Fruit fly (Drosophila melanogaster) whole organism, embryonic: ENCODE data around the gene CheB93b.

ENCODE experiments used
- Antp ChIP-seq: fragments of 200-800 bp; sonication (Bioruptor generic); optimal IDR thresholded peaks from 3 replicates; lab custom pipeline; 2016; ENCODE audit warnings: missing biosample characterization, missing genetic modification characterization
- B-H1 ChIP-seq: fragments of 200-800 bp; sonication (Bioruptor generic); IDR thresholded peaks from 3 replicates; pipeline ENCODE4 v1.3.6; 2022; ENCODE audit warnings: missing biosample characterization, missing genetic modification characterization
- BEAF-32 ChIP-seq: fragments of 200-800 bp; sonication (Bioruptor generic); optimal IDR thresholded peaks from 3 replicates; lab custom pipeline; 2017; ENCODE audit warnings: missing biosample characterization, missing genetic modification characterization, mild to moderate bottlenecking, moderate library complexity, missing genetic modification reagents
- CG1024 ChIP-seq: fragments of 200-800 bp; sonication (Bioruptor generic); IDR thresholded peaks from 2 replicates; pipeline ENCODE4 v1.3.6; 2022; ENCODE audit warnings: missing biosample characterization, missing genetic modification characterization
- CG10267 ChIP-seq: fragments of 200-800 bp; sonication (Bioruptor generic); optimal IDR thresholded peaks from 2 replicates; lab custom pipeline; 2018; ENCODE audit warnings: missing biosample characterization, mild to moderate bottlenecking, missing genetic modification characterization, moderate library complexity
- CG10321 ChIP-seq: fragments of 200-800 bp; sonication (Bioruptor generic); IDR thresholded peaks from 2 replicates; pipeline ENCODE4 v1.3.6; 2022; ENCODE audit warnings: missing biosample characterization, missing genetic modification characterization
- CG10565 ChIP-seq: fragments of 200-800 bp; sonication (Bioruptor generic); optimal IDR thresholded peaks from 3 replicates; lab custom pipeline; 2016; ENCODE audit warnings: missing biosample characterization, mild to moderate bottlenecking, missing genetic modification characterization
- CG14441 ChIP-seq: fragments of 200-800 bp; sonication (Bioruptor generic); IDR thresholded peaks from 2 replicates; pipeline ENCODE4 v1.3.6; 2022; ENCODE audit warnings: missing biosample characterization, missing genetic modification characterization
- CG1602 ChIP-seq: fragments of 200-800 bp; sonication (Bioruptor generic); optimal IDR thresholded peaks from 3 replicates; lab custom pipeline; 2016; ENCODE audit warnings: missing biosample characterization, missing genetic modification characterization
- CG1647 ChIP-seq: fragments of 200-800 bp; sonication (Bioruptor generic); optimal IDR thresholded peaks from 3 replicates; lab custom pipeline; 2016; ENCODE audit warnings: missing biosample characterization, missing genetic modification characterization
- CG17328 ChIP-seq: fragments of 200-800 bp; sonication (Bioruptor generic); IDR thresholded peaks from 2 replicates; pipeline ENCODE4 v1.3.6; 2022; ENCODE audit warnings: missing biosample characterization, missing genetic modification characterization
- CG17359 ChIP-seq: fragments of 200-800 bp; sonication (Bioruptor generic); optimal IDR thresholded peaks from 3 replicates; lab custom pipeline; 2018; ENCODE audit warnings: missing biosample characterization, mild to moderate bottlenecking, missing genetic modification characterization, moderate library complexity
- CG18619 ChIP-seq: fragments of 200-800 bp; sonication (Bioruptor generic); optimal IDR thresholded peaks from 3 replicates; lab custom pipeline; 2017; ENCODE audit warnings: missing biosample characterization, mild to moderate bottlenecking, missing genetic modification characterization
- CG2120 ChIP-seq: fragments of 200-800 bp; sonication (Bioruptor generic); optimal IDR thresholded peaks from 3 replicates; lab custom pipeline; 2016; ENCODE audit warnings: missing biosample characterization, missing genetic modification characterization
- CG2889 ChIP-seq: fragments of 200-800 bp; sonication (Bioruptor generic); IDR thresholded peaks from 3 replicates; pipeline ENCODE4 v1.3.6; 2022; ENCODE audit warnings: missing biosample characterization, missing genetic modification characterization
- CG32767 ChIP-seq: fragments of 200-800 bp; sonication (Bioruptor generic); IDR thresholded peaks from 2 replicates; pipeline ENCODE4 v1.3.6; 2022; ENCODE audit warnings: missing biosample characterization, missing genetic modification characterization
- CG32772 ChIP-seq: fragments of 200-800 bp; sonication (Bioruptor generic); IDR thresholded peaks from 2 replicates; pipeline ENCODE4 v1.3.6; 2022; ENCODE audit warnings: missing biosample characterization, missing genetic modification characterization
- CG3838 ChIP-seq: fragments of 200-800 bp; sonication (Bioruptor generic); optimal IDR thresholded peaks from 3 replicates; lab custom pipeline; 2016; ENCODE audit warnings: missing biosample characterization, missing genetic modification characterization
- CG4282 ChIP-seq: fragments of 200-800 bp; sonication (Bioruptor generic); optimal IDR thresholded peaks from 2 replicates; lab custom pipeline; 2016; ENCODE audit warnings: missing biosample characterization, missing genetic modification characterization
- CG6254 ChIP-seq: fragments of 200-800 bp; sonication (Bioruptor generic); optimal IDR thresholded peaks from 3 replicates; lab custom pipeline; 2017; ENCODE audit warnings: mild to moderate bottlenecking, missing biosample characterization, missing genetic modification reagents, missing genetic modification characterization
- CG8290 ChIP-seq, 3 experiments: fragments of 200-800 bp; sonication (Bioruptor generic); optimal IDR thresholded peaks; 2 replicates each; lab custom pipeline; 2016 to 2019; ENCODE audit warnings: missing biosample characterization in 3 of 3, missing genetic modification characterization in 3 of 3, mild to moderate bottlenecking in 2 of 3, moderate library complexity in 1 of 3
- CG9727 ChIP-seq: fragments of 200-800 bp; sonication (Bioruptor generic); optimal IDR thresholded peaks from 3 replicates; lab custom pipeline; 2017; ENCODE audit warnings: missing biosample characterization, mild to moderate bottlenecking, missing genetic modification characterization
- CG9797 ChIP-seq: fragments of 200-800 bp; sonication (Bioruptor generic); optimal IDR thresholded peaks from 3 replicates; lab custom pipeline; 2018; ENCODE audit warnings: missing biosample characterization, mild to moderate bottlenecking, missing genetic modification characterization
- CTCF ChIP-seq: fragments of 200-800 bp; sonication (Bioruptor generic); optimal IDR thresholded peaks from 2 replicates; lab custom pipeline; 2017; ENCODE audit warnings: missing biosample characterization, mild to moderate bottlenecking, missing genetic modification characterization, moderate library complexity
- CrebB ChIP-seq: fragments of 200-800 bp; sonication (Bioruptor generic); optimal IDR thresholded peaks from 3 replicates; lab custom pipeline; 2018; ENCODE audit warnings: missing biosample characterization, mild to moderate bottlenecking, missing genetic modification characterization
- Dfd ChIP-seq, 2 experiments: fragments of >200 bp; optimal IDR thresholded peaks; 2 replicates each; lab custom pipeline; 2017; ENCODE audit warnings: missing biosample characterization in 2 of 2, missing genetic modification characterization in 2 of 2
- Dll ChIP-seq: fragments of 200-800 bp; sonication (Bioruptor generic); IDR thresholded peaks from 4 replicates; pipeline ENCODE4 v1.3.6; 2022; ENCODE audit warnings: missing biosample characterization, missing genetic modification characterization; ENCODE audit not compliant: partially characterized antibody
- Ets65A ChIP-seq: fragments of 200-800 bp; sonication (Bioruptor generic); peaks from one replicate; lab custom pipeline; 2016; ENCODE audit warnings: missing biosample characterization, missing genetic modification characterization
- Hand ChIP-seq: fragments of 200-800 bp; sonication (Bioruptor generic); optimal IDR thresholded peaks from 2 replicates; lab custom pipeline; 2017; ENCODE audit warnings: mild to moderate bottlenecking, missing biosample characterization, missing genetic modification reagents, missing genetic modification characterization
- Hmr ChIP-seq: fragments of 200-800 bp; sonication (Bioruptor generic); optimal IDR thresholded peaks from 3 replicates; lab custom pipeline; 2017; ENCODE audit warnings: mild to moderate bottlenecking, missing biosample characterization, missing genetic modification reagents, missing genetic modification characterization
- Kr ChIP-seq: fragments of 200-800 bp; sonication (Bioruptor generic); optimal IDR thresholded peaks from 2 replicates; lab custom pipeline; 2017; ENCODE audit warnings: missing biosample characterization, mild to moderate bottlenecking, missing genetic modification characterization
- Med ChIP-seq: fragments of 200-800 bp; sonication (Bioruptor generic); peaks from one replicate; lab custom pipeline; 2016; ENCODE audit warnings: missing biosample characterization, missing genetic modification characterization, mild to moderate bottlenecking, inconsistent platforms, moderate library complexity
- Mes4 ChIP-seq: fragments of 200-800 bp; sonication (Bioruptor generic); optimal IDR thresholded peaks from 2 replicates; lab custom pipeline; 2016; ENCODE audit warnings: missing biosample characterization, missing genetic modification characterization
- Ravus ChIP-seq: fragments of 200-800 bp; sonication (Bioruptor generic); IDR thresholded peaks from 2 replicates; pipeline ENCODE4 v1.3.6; 2022; ENCODE audit warnings: missing biosample characterization, missing genetic modification characterization
- Stat92E ChIP-seq, 3 experiments: fragments of >200 bp in 2 of 3; fragments of 200-800 bp in 1 of 3; sonication (Bioruptor generic) in 1 of 3; optimal IDR thresholded peaks; 2 replicates each; lab custom pipeline; 2017 to 2019; ENCODE audit warnings: missing biosample characterization in 3 of 3, missing genetic modification characterization in 3 of 3, mild to moderate bottlenecking in 1 of 3, moderate library complexity in 1 of 3
- bowl ChIP-seq: fragments of 200-800 bp; sonication (Bioruptor generic); IDR thresholded peaks from 2 replicates; pipeline ENCODE4 v1.3.6; 2022; ENCODE audit warnings: missing biosample characterization, missing genetic modification characterization
- cas ChIP-seq: fragments of 200-800 bp; sonication (Bioruptor generic); IDR thresholded peaks from 2 replicates; pipeline ENCODE4 v1.3.6; 2022; ENCODE audit warnings: missing biosample characterization, missing genetic modification characterization
- chif ChIP-seq, 2 experiments: fragments of 200-800 bp; sonication (Bioruptor generic); optimal IDR thresholded peaks; 3 replicates each; lab custom pipeline; 2016; ENCODE audit warnings: missing biosample characterization in 2 of 2, missing genetic modification characterization in 2 of 2
- cwo ChIP-seq: fragments of 200-800 bp; sonication (Bioruptor generic); optimal IDR thresholded peaks from 3 replicates; lab custom pipeline; 2017; ENCODE audit warnings: missing biosample characterization, missing genetic modification characterization, mild to moderate bottlenecking, moderate library complexity, missing genetic modification reagents
- dati ChIP-seq: fragments of 200-800 bp; sonication (Bioruptor generic); IDR thresholded peaks from 2 replicates; pipeline ENCODE4 v1.3.6; 2022; ENCODE audit warnings: missing biosample characterization, missing genetic modification characterization
- dpn ChIP-seq, 2 experiments: fragments of 200-800 bp; sonication (Bioruptor generic); optimal IDR thresholded peaks; 3 replicates each; lab custom pipeline; 2016; ENCODE audit warnings: missing biosample characterization in 2 of 2, missing genetic modification characterization in 2 of 2
- hbn ChIP-seq: fragments of 200-800 bp; sonication (Bioruptor generic); IDR thresholded peaks from 2 replicates; pipeline ENCODE4 v1.3.6; 2022; ENCODE audit warnings: missing biosample characterization, missing genetic modification characterization; ENCODE audit not compliant: partially characterized antibody
- nmo ChIP-seq: fragments of 200-800 bp; sonication (Bioruptor generic); optimal IDR thresholded peaks from 2 replicates; lab custom pipeline; 2018; ENCODE audit warnings: missing biosample characterization, mild to moderate bottlenecking, missing genetic modification characterization, moderate library complexity
- oc ChIP-seq: fragments of 200-800 bp; sonication (Bioruptor generic); optimal IDR thresholded peaks from 2 replicates; lab custom pipeline; 2018; ENCODE audit warnings: missing biosample characterization, mild to moderate bottlenecking, missing genetic modification characterization, moderate library complexity
- p53 ChIP-seq: fragments of 200-800 bp; sonication (Bioruptor generic); optimal IDR thresholded peaks from 2 replicates; lab custom pipeline; 2016; ENCODE audit warnings: missing biosample characterization, missing genetic modification characterization
- rib ChIP-seq: fragments of 200-800 bp; sonication (Bioruptor generic); IDR thresholded peaks from 2 replicates; pipeline ENCODE4 v1.3.6; 2022; ENCODE audit warnings: missing biosample characterization, missing genetic modification characterization
- row ChIP-seq: fragments of 200-800 bp; sonication (Bioruptor generic); IDR thresholded peaks from 3 replicates; pipeline ENCODE4 v1.3.6; 2022; ENCODE audit warnings: missing biosample characterization, missing genetic modification characterization
- slp2 ChIP-seq: fragments of 200-800 bp; sonication (Bioruptor generic); optimal IDR thresholded peaks from 2 replicates; lab custom pipeline; 2016; ENCODE audit warnings: missing biosample characterization, missing genetic modification characterization
- sob ChIP-seq: fragments of 200-800 bp; sonication (Bioruptor generic); IDR thresholded peaks from 2 replicates; pipeline ENCODE4 v1.3.6; 2022; ENCODE audit warnings: missing biosample characterization, missing genetic modification characterization
- zen2 ChIP-seq: fragments of 200-800 bp; sonication (Bioruptor generic); IDR thresholded peaks from 3 replicates; pipeline ENCODE4 v1.3.6; 2022; ENCODE audit warnings: missing biosample characterization, missing genetic modification characterization; ENCODE audit not compliant: partially characterized antibody
- zf30C ChIP-seq: fragments of 200-800 bp; sonication (Bioruptor generic); optimal IDR thresholded peaks from 3 replicates; lab custom pipeline; 2018; ENCODE audit warnings: missing biosample characterization, mild to moderate bottlenecking, missing genetic modification characterization

Gene CheB93b

dm6 chr3R:21365262-21365661, 43.7 kb upstream of the CheB93b start (continued):
- peak; percentile 98 for TF ChIP-seq Med (GFP tag; lab: Kevin White, UChicago)
- peak; percentile 97 for TF ChIP-seq CG3838 (GFP tag; lab: Kevin White, UChicago)
- peak; percentile 95 to 96 for TF ChIP-seq dpn (GFP tag; optimal IDR thresholded peaks at IDR 0.05; lab: Kevin White, UChicago)
- peak; percentile 49; the same call in 1 of the 2 replicates for TF ChIP-seq CG1024 (GFP tag; lab: Robert Waterston, UW)
- TF ChIP-seq CG4282 (GFP tag; lab: Kevin White, UChicago), result peak; percentile 76
- TF ChIP-seq zf30C (GFP tag; lab: Kevin White, UChicago), result peak; percentile 54
- TF ChIP-seq CG10321 (GFP tag; lab: Robert Waterston, UW), result peak; percentile 71
- peak; percentile 94 for TF ChIP-seq CG10267 (tag; lab: Kevin White, UChicago)
- peak; percentile 89 for TF ChIP-seq CrebB (tag; lab: Kevin White, UChicago)
- peak in 1 of 3 experiments; percentile 12 for TF ChIP-seq Stat92E (GFP tag; optimal IDR thresholded peaks at IDR 0.05; lab: Kevin White, UChicago)
- TF ChIP-seq CG2120 (GFP tag; lab: Kevin White, UChicago), result peak; percentile 98
- TF ChIP-seq cwo (GFP tag; lab: Kevin White, UChicago), result peak; percentile 89
- TF ChIP-seq CG8290 (GFP tag; optimal IDR thresholded peaks at IDR 0.05; lab: Kevin White, UChicago), result peak; percentile 89
- peak in 1 of 2 experiments; percentile 82 for TF ChIP-seq CG8290 (tag; optimal IDR thresholded peaks at IDR 0.05; lab: Kevin White, UChicago)
- peak; percentile 97 for TF ChIP-seq nmo (GFP tag; lab: Kevin White, UChicago)
- TF ChIP-seq cas (GFP tag; lab: Robert Waterston, UW), result peak; percentile 82
- TF ChIP-seq oc (tag; lab: Kevin White, UChicago), result no peak
- peak; percentile 92 to 94 for TF ChIP-seq chif (GFP tag; optimal IDR thresholded peaks at IDR 0.05; lab: Kevin White, UChicago)
- TF ChIP-seq Dfd (GFP tag; optimal IDR thresholded peaks at IDR 0.05; lab: Kevin White, UChicago), result no peak
- TF ChIP-seq CG17359 (tag; lab: Kevin White, UChicago), result peak; percentile 91
- peak; percentile 75 for TF ChIP-seq B-H1 (GFP tag; lab: Robert Waterston, UW)
- peak; percentile 99 for TF ChIP-seq Ets65A (GFP tag; lab: Kevin White, UChicago)
- peak; percentile 97 for TF ChIP-seq CG18619 (GFP tag; lab: Kevin White, UChicago)
- peak; percentile 75 for TF ChIP-seq Ravus (GFP tag; lab: Robert Waterston, UW)
- TF ChIP-seq CG32772 (GFP tag; lab: Robert Waterston, UW), result peak; percentile 91
- peak; percentile 93 for TF ChIP-seq CG9727 (GFP tag; lab: Kevin White, UChicago)
- TF ChIP-seq CTCF, result peak; percentile 52
- TF ChIP-seq CG1647, result peak; percentile 93
- no peak for TF ChIP-seq hbn (GFP tag; lab: Robert Waterston, UW)
- TF ChIP-seq sob, result peak; percentile 95
- TF ChIP-seq CG10565 (GFP tag; lab: Kevin White, UChicago), result peak; percentile 72
- TF ChIP-seq CG17328 (GFP tag; lab: Robert Waterston, UW), result peak; percentile 78
- no peak for TF ChIP-seq Dll
- TF ChIP-seq p53 (GFP tag; lab: Kevin White, UChicago), result peak; percentile 75
- TF ChIP-seq Hmr (GFP tag; lab: Kevin White, UChicago), result peak; percentile 97
- TF ChIP-seq CG2889 (GFP tag; lab: Robert Waterston, UW), result peak; percentile 85
- peak; percentile 64 for TF ChIP-seq CG9797 (GFP tag; lab: Kevin White, UChicago)
- no peak for TF ChIP-seq zen2
- TF ChIP-seq slp2 (GFP tag; lab: Kevin White, UChicago), result peak; percentile 87
- TF ChIP-seq Mes4, result peak; percentile 75
- TF ChIP-seq bowl (GFP tag; lab: Robert Waterston, UW), result peak; percentile 77
- TF ChIP-seq dati, result peak; percentile 49; the same call in 1 of the 2 replicates
- peak; percentile 56 for TF ChIP-seq BEAF-32 (GFP tag; lab: Kevin White, UChicago)
- peak; percentile 93 for TF ChIP-seq CG14441 (GFP tag; lab: Robert Waterston, UW)
- TF ChIP-seq Kr (GFP tag; lab: Kevin White, UChicago), result no peak
- TF ChIP-seq CG32767 (GFP tag; lab: Robert Waterston, UW), result peak; percentile 91
- peak; percentile 99 for TF ChIP-seq row
- peak; percentile 91 for TF ChIP-seq Antp (GFP tag; lab: Kevin White, UChicago)
- peak; percentile 96 for TF ChIP-seq CG1602
- TF ChIP-seq Hand (GFP tag; lab: Kevin White, UChicago), result peak; percentile 92
- peak; percentile 95 for TF ChIP-seq rib (GFP tag; lab: Robert Waterston, UW)
- peak; percentile 75 for TF ChIP-seq CG6254 (GFP tag; lab: Kevin White, UChicago)
